Worm (Caenorhabditis elegans): ENCODE measurements around the gene T23G4.2.

- TF ChIP-seq nhr-11 (tag; optimal IDR thresholded peaks at IDR 0.05) (no peak), elt-3 (tag; optimal IDR thresholded peaks at IDR 0.05) (no peak), ama-1 (optimal IDR thresholded peaks at IDR 0.05) (no peak), ceh-82 (tag; optimal IDR thresholded peaks at IDR 0.05) (no peak), nhr-237 (tag; optimal IDR thresholded peaks at IDR 0.05) (no peak), lsy-2 (tag; optimal IDR thresholded peaks at IDR 0.05) (no peak), alr-1 (tag; optimal IDR thresholded peaks at IDR 0.05) (no peak), mdl-1 (tag; optimal IDR thresholded peaks at IDR 0.05) (no peak)
Measured at ce11 chrIV:13700847-13701246, 11.5 kb upstream of the T23G4.2 start.
